Worm (Caenorhabditis elegans): ENCODE results near the gene T15H9.5.
A peak's percentile ranks its signal among the peaks of the same experiment; 100 is the strongest.

Gene T15H9.5

ce11 chrII:9652919-9653318, 41.7 kb upstream of the T15H9.5 start, which contains the start of gene ZK1307.3:
Gene ZK1307.3, minus strand, starts transcription at chrII:9653019.
- no peak for TF ChIP-seq ceh-82 (tag; optimal IDR thresholded peaks at IDR 0.05)
- TF ChIP-seq lsy-2 (tag; optimal IDR thresholded peaks at IDR 0.05), result no peak
- no peak for TF ChIP-seq sma-9 (GFP tag; optimal IDR thresholded peaks at IDR 0.05)
- TF ChIP-seq sma-9 (tag; optimal IDR thresholded peaks at IDR 0.05), result no peak
- TF ChIP-seq R02D3.7 (tag; optimal IDR thresholded peaks at IDR 0.05), result no peak

ce11 chrII:9651700-9652099, 40.5 kb upstream of the T15H9.5 start, which contains the start of gene ZK1307.4:
Gene ZK1307.4, minus strand, starts transcription at chrII:9651800.
- no peak for TF ChIP-seq sma-9 (GFP tag; optimal IDR thresholded peaks at IDR 0.05)
- no peak for TF ChIP-seq sma-9 (tag; optimal IDR thresholded peaks at IDR 0.05)
- TF ChIP-seq egl-27 (tag; optimal IDR thresholded peaks at IDR 0.05), result no peak
- TF ChIP-seq Y55F3AM.14 (GFP tag; optimal IDR thresholded peaks at IDR 0.05), result no peak
- no peak for TF ChIP-seq lin-11 (tag; optimal IDR thresholded peaks at IDR 0.05)
- no peak for TF ChIP-seq nhr-23 (tag; optimal IDR thresholded peaks at IDR 0.05)
- no peak for TF ChIP-seq zag-1 (tag; optimal IDR thresholded peaks at IDR 0.05)

ce11 chrII:9649191-9649590, 37.9 kb upstream of the T15H9.5 start, which contains the start of gene ZK1307.9:
Gene ZK1307.9, plus strand, starts transcription at chrII:9649491.
- TF ChIP-seq lin-11 (tag; optimal IDR thresholded peaks at IDR 0.05) (no peak), zag-1 (tag; optimal IDR thresholded peaks at IDR 0.05) (no peak), ama-1 (optimal IDR thresholded peaks at IDR 0.05) (no peak), skn-1 (tag; optimal IDR thresholded peaks at IDR 0.05) (no peak), aly-2 (tag; optimal IDR thresholded peaks at IDR 0.05) (no peak), elt-3 (tag; optimal IDR thresholded peaks at IDR 0.05) (no peak), nhr-21 (tag; optimal IDR thresholded peaks at IDR 0.05) (no peak), fos-1 (tag; optimal IDR thresholded peaks at IDR 0.05) (no peak)

ce11 chrII:9646928-9647838, 35.9 kb upstream of the T15H9.5 start, which contains the start of gene sqv-8:
Gene sqv-8, plus strand, starts transcription at chrII:9646978.
- TF ChIP-seq fos-1 (tag; optimal IDR thresholded peaks at IDR 0.05) (peak; percentile 16), lin-39 (tag; optimal IDR thresholded peaks at IDR 0.05) (no peak), zag-1 (tag; optimal IDR thresholded peaks at IDR 0.05) (no peak), sma-9 (GFP tag; optimal IDR thresholded peaks at IDR 0.05) (peak; percentile 32), sma-9 (tag; optimal IDR thresholded peaks at IDR 0.05) (no peak), unc-55 (GFP tag; optimal IDR thresholded peaks at IDR 0.05) (peak; percentile 33), nhr-12 (tag; optimal IDR thresholded peaks at IDR 0.05) (no peak), nhr-6 (tag; optimal IDR thresholded peaks at IDR 0.05) (no peak), lsy-2 (tag; optimal IDR thresholded peaks at IDR 0.05) (peak in 1 of 2 experiments; percentile 34), crh-2 (tag; optimal IDR thresholded peaks at IDR 0.05) (peak; percentile 21), nhr-129 (tag; optimal IDR thresholded peaks at IDR 0.05) (peak; percentile 27), ztf-11 (tag; optimal IDR thresholded peaks at IDR 0.05) (no peak), C34F6.9 (tag; optimal IDR thresholded peaks at IDR 0.05) (peak; percentile 82), nhr-21 (tag; optimal IDR thresholded peaks at IDR 0.05) (no peak), ama-1 (optimal IDR thresholded peaks at IDR 0.05) (no peak)

ce11 chrII:9646122-9646555, 34.9 kb upstream of the T15H9.5 start:
- peak; percentile 95 for TF ChIP-seq fos-1 (tag; optimal IDR thresholded peaks at IDR 0.05)
- no peak for TF ChIP-seq nhr-12 (tag; optimal IDR thresholded peaks at IDR 0.05)
- no peak for TF ChIP-seq aly-2 (tag; optimal IDR thresholded peaks at IDR 0.05)
- peak; percentile 73 for TF ChIP-seq sem-4 (tag; optimal IDR thresholded peaks at IDR 0.05)
- TF ChIP-seq mbf-1 (tag; optimal IDR thresholded peaks at IDR 0.05), result no peak
- peak; percentile 94 for TF ChIP-seq nhr-129 (tag; optimal IDR thresholded peaks at IDR 0.05)
- TF ChIP-seq sma-9 (GFP tag; optimal IDR thresholded peaks at IDR 0.05), result peak; percentile 76
- no peak for TF ChIP-seq sma-9 (tag; optimal IDR thresholded peaks at IDR 0.05)
- TF ChIP-seq gmeb-1 (tag; optimal IDR thresholded peaks at IDR 0.05), result peak; percentile 16
- peak; percentile 79 for TF ChIP-seq crh-2 (tag; optimal IDR thresholded peaks at IDR 0.05)
- TF ChIP-seq mdl-1 (tag; optimal IDR thresholded peaks at IDR 0.05), result peak in 1 of 2 experiments; percentile 39
- TF ChIP-seq nhr-21 (tag; optimal IDR thresholded peaks at IDR 0.05), result peak; percentile 53
- TF ChIP-seq dmd-4 (tag; optimal IDR thresholded peaks at IDR 0.05), result no peak
- TF ChIP-seq nhr-237 (tag; optimal IDR thresholded peaks at IDR 0.05), result no peak
- peak; percentile 35 for TF ChIP-seq lin-11 (tag; optimal IDR thresholded peaks at IDR 0.05)
- peak; percentile 85 for TF ChIP-seq nhr-25 (tag; optimal IDR thresholded peaks at IDR 0.05)
- TF ChIP-seq snpc-4 (tag; optimal IDR thresholded peaks at IDR 0.05), result no peak
- TF ChIP-seq alr-1 (tag; optimal IDR thresholded peaks at IDR 0.05), result no peak
- TF ChIP-seq unc-39 (tag; optimal IDR thresholded peaks at IDR 0.05), result no peak
- TF ChIP-seq ztf-4 (tag; optimal IDR thresholded peaks at IDR 0.05), result peak; percentile 72
- TF ChIP-seq zag-1 (tag; optimal IDR thresholded peaks at IDR 0.05), result no peak
- no peak for TF ChIP-seq elt-3 (tag; optimal IDR thresholded peaks at IDR 0.05)
- no peak for TF ChIP-seq R02D3.7 (tag; optimal IDR thresholded peaks at IDR 0.05)
- no peak for TF ChIP-seq peb-1 (tag; optimal IDR thresholded peaks at IDR 0.05)
- peak; percentile 81 for TF ChIP-seq F13H6.1 (tag; optimal IDR thresholded peaks at IDR 0.05)
- peak; percentile 35 for TF ChIP-seq ceh-16 (tag; optimal IDR thresholded peaks at IDR 0.05)
- peak; percentile 76 for TF ChIP-seq ama-1 (optimal IDR thresholded peaks at IDR 0.05)
- peak; percentile 88 for TF ChIP-seq unc-55 (GFP tag; optimal IDR thresholded peaks at IDR 0.05)
- no peak for TF ChIP-seq ztf-1 (GFP tag; conservative IDR thresholded peaks at IDR 0.05)
- peak; percentile 75 for TF ChIP-seq Y55F3AM.14 (GFP tag; optimal IDR thresholded peaks at IDR 0.05)
- peak; percentile 86 for TF ChIP-seq C34F6.9 (tag; optimal IDR thresholded peaks at IDR 0.05)
- TF ChIP-seq nhr-6 (tag; optimal IDR thresholded peaks at IDR 0.05), result peak; percentile 12
- TF ChIP-seq egl-27 (tag; optimal IDR thresholded peaks at IDR 0.05), result peak; percentile 80
- no peak for TF ChIP-seq unc-62 (GFP tag; optimal IDR thresholded peaks at IDR 0.05)

Measured in whole organism, L2 larva.